Worm (Caenorhabditis elegans): ENCODE results near the gene Y54G2A.19.

The Y54G2A.19 gene

ce11 chrIV:2858734-2859133, 35.8 kb downstream of the Y54G2A.19 start:
- no peak for TF ChIP-seq ZK546.5 (tag; optimal IDR thresholded peaks at IDR 0.05)
- no peak for TF ChIP-seq egl-27 (tag; optimal IDR thresholded peaks at IDR 0.05)
- TF ChIP-seq fkh-10 (GFP tag; optimal IDR thresholded peaks at IDR 0.05) = peak; percentile 83

DNA sequence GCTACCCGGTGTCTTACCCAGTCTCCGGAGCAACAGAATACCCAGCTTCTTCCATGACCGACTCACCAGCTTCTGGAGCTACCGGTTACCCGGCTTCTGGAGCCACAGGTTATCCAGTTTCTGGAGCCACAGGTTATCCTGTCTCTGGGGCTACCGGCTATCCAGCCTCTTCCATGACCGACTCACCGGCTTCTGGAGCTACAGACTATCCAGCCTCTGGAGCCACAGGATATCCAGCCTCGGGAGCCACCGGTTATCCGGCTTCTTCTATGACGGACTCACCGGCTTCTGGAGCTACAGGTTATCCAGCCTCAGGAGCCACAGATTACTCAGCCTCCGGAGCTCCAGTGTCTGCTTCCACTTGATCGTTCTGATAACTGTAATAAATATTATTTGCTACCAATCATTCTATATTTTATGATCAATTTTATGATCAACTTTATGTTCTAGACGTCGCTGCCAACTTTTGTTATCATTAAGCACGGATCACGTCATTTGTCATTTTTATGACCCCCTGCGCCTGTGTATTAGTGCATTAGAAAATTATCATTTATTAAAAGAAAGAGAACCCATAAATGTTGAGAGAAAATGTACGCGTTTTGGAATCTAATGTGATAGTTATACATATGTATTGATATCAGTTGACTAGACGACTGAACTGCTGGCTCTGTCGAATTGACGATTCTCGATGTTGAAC, 39.3 kb downstream of the Y54G2A.19 start:
- TF ChIP-seq nhr-25 (tag; optimal IDR thresholded peaks at IDR 0.05) (no peak), ceh-28 (tag; optimal IDR thresholded peaks at IDR 0.05) (no peak), nfya-1 (tag; optimal IDR thresholded peaks at IDR 0.05; ENCODE audit: insufficient read depth) (no peak), pqm-1 (tag; optimal IDR thresholded peaks at IDR 0.05) (peak; percentile 95), nhr-67 (tag; optimal IDR thresholded peaks at IDR 0.05) (no peak), nhr-77 (tag; optimal IDR thresholded peaks at IDR 0.05) (no peak), ceh-9 (tag; optimal IDR thresholded peaks at IDR 0.05) (no peak), nhr-43 (tag; optimal IDR thresholded peaks at IDR 0.05; ENCODE audit: poor library complexity, severe bottlenecking) (no peak), nhr-237 (tag; optimal IDR thresholded peaks at IDR 0.05) (no peak), elt-2 (tag; optimal IDR thresholded peaks at IDR 0.05) (peak; percentile 93), ztf-4 (tag; optimal IDR thresholded peaks at IDR 0.05) (no peak), lin-15B (tag; optimal IDR thresholded peaks at IDR 0.05) (no peak), ztf-11 (tag; optimal IDR thresholded peaks at IDR 0.05) (no peak), egl-5 (tag; optimal IDR thresholded peaks at IDR 0.05) (no peak), lsy-12 (tag; optimal IDR thresholded peaks at IDR 0.05) (no peak), nhr-12 (tag; optimal IDR thresholded peaks at IDR 0.05) (no peak), aly-2 (tag; optimal IDR thresholded peaks at IDR 0.05) (no peak), lin-39 (tag; optimal IDR thresholded peaks at IDR 0.05) (no peak), jun-1 (tag; optimal IDR thresholded peaks at IDR 0.05) (peak; percentile 12), ceh-16 (tag; optimal IDR thresholded peaks at IDR 0.05) (no peak), nhr-76 (tag; optimal IDR thresholded peaks at IDR 0.05) (no peak), mml-1 (tag; optimal IDR thresholded peaks at IDR 0.05) (no peak), unc-39 (tag; optimal IDR thresholded peaks at IDR 0.05) (no peak)

ce11 chrIV:2854161-2854560, 40.4 kb downstream of the Y54G2A.19 start:
- TF ChIP-seq unc-62 (GFP tag; optimal IDR thresholded peaks at IDR 0.05) (no peak), elt-2 (tag; optimal IDR thresholded peaks at IDR 0.05) (peak; percentile 83), pqm-1 (tag; optimal IDR thresholded peaks at IDR 0.05) (peak; percentile 67)

DNA sequence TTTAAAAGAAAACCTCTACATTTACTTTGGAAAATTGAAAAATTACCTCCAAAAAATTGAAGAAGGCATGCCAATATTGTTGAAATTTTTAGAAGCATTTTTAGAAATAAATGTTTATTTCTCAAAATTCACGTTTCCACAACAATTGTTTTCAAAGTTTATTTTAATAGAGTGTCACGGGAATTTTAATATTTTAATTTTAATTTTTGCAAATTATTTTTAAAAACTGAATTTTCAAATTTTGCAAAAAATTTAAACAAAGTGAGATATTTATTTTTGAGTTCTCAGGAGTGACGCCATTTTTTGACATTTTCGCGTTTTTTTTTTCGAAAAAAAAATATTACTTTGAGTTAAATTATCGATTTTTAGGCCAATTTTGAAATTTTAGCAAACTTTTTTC, 41.4 kb downstream of the Y54G2A.19 start, which contains the start of gene Y54G2A.49:
Y54G2A.49 (minus strand) TSS at position 101 of the 400 bp plus-strand sequence.
- TF ChIP-seq nhr-76 (tag; optimal IDR thresholded peaks at IDR 0.05) (no peak), pqm-1 (tag; optimal IDR thresholded peaks at IDR 0.05) (no peak)

DNA sequence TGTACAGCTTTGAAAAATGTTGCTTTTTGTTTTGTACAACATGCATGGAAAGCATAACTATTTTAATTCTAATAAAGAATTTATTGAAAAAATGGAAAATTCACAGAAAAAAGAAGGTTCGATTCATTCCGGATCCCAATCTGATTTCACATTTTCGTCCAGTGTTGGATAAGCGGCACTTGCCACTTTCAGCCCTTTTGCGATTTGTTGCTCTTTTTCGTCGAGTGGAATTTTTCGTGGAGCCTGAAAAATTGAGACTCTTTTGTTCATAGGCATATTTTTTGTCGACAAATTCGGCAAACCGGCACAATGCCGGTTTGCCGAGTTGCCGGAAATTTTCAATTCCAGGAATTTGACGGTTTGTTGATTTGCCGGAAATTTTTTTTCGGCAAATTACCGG, 42.9 kb downstream of the Y54G2A.19 start:
- no peak for TF ChIP-seq egl-5 (tag; optimal IDR thresholded peaks at IDR 0.05)
- TF ChIP-seq nhr-237 (tag; optimal IDR thresholded peaks at IDR 0.05) = no peak
- TF ChIP-seq fkh-10 (GFP tag; optimal IDR thresholded peaks at IDR 0.05) = no peak
- TF ChIP-seq nfya-1 (tag; optimal IDR thresholded peaks at IDR 0.05; ENCODE audit: insufficient read depth) = no peak
- no peak for TF ChIP-seq fkh-2 (tag; optimal IDR thresholded peaks at IDR 0.05)
- no peak for TF ChIP-seq lsy-12 (tag; optimal IDR thresholded peaks at IDR 0.05)
- TF ChIP-seq ztf-4 (tag; optimal IDR thresholded peaks at IDR 0.05) = no peak
- no peak for TF ChIP-seq ZK546.5 (tag; optimal IDR thresholded peaks at IDR 0.05)
- TF ChIP-seq zag-1 (tag; optimal IDR thresholded peaks at IDR 0.05) = no peak
- TF ChIP-seq skn-1 (tag; optimal IDR thresholded peaks at IDR 0.05) = no peak
- no peak for TF ChIP-seq ama-1 (optimal IDR thresholded peaks at IDR 0.05)
- TF ChIP-seq nhr-23 (tag; optimal IDR thresholded peaks at IDR 0.05) = no peak
- no peak for TF ChIP-seq nhr-77 (tag; optimal IDR thresholded peaks at IDR 0.05)
- TF ChIP-seq nhr-11 (tag; optimal IDR thresholded peaks at IDR 0.05) = no peak
- no peak for TF ChIP-seq hmg-11 (tag; optimal IDR thresholded peaks at IDR 0.05)
- no peak for TF ChIP-seq elt-3 (tag; optimal IDR thresholded peaks at IDR 0.05)
- TF ChIP-seq lin-39 (tag; optimal IDR thresholded peaks at IDR 0.05) = no peak
- no peak for TF ChIP-seq nhr-67 (tag; optimal IDR thresholded peaks at IDR 0.05)
- no peak for TF ChIP-seq ceh-28 (tag; optimal IDR thresholded peaks at IDR 0.05)
- no peak for TF ChIP-seq R02D3.7 (tag; optimal IDR thresholded peaks at IDR 0.05)

All from whole organism, L3 larva.